Worm (Caenorhabditis elegans) whole organism, L4/young adult: ENCODE results near the gene E02H4.2.

Experiments used
- dao-5 ChIP-seq: sonication (generic microtip); optimal IDR thresholded peaks from 2 replicates; lab custom pipeline; 2016; ENCODE audit warnings: missing genotype, missing genetic modification characterization, moderate library complexity, missing compliant biosample characterization
- him-1 ChIP-seq: sonication (generic microtip); optimal IDR thresholded peaks from 2 replicates; lab custom pipeline; 2016; ENCODE audit warnings: missing genotype, missing genetic modification reagents, missing genetic modification characterization, missing compliant biosample characterization

DNA sequence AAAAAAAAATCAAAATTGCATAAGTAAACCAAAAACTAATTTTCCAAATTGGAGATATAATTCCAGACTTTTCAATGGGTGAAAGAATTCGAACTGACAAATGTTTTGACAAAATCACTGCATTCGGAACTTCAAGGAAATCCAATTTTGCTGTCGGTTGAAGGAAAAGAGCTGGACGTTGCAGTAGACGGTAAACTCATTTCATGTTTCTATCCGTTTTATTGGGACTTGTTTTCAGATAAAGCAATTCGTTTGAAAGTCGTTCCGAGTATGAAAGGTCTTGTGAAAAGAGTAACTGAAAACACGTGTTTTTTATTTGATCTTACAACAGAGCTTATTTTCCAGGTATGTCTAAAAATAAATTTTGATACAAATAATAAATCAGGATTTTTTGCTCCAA, 34.7 kb upstream of the E02H4.2 start:
- TF ChIP-seq dao-5 (no peak), him-1 (tag; lab: Kevin White, UChicago) (no peak)
